Worm (Caenorhabditis elegans) whole organism, L3 larva: Measurements from ENCODE around the gene T23B5.3.

Experiments used
- elt-1 ChIP-seq: fragments of 150-350 bp; optimal IDR thresholded peaks from 2 replicates; lab custom pipeline; 2014; ENCODE audit warnings: missing biosample characterization, missing genetic modification characterization
- elt-3 ChIP-seq, 3 experiments: fragments of 150-350 bp in 1 of 3; sonication (generic microtip) in 2 of 3; optimal IDR thresholded peaks; 2 replicates in 2 of 3; 4 replicates in 1 of 3; lab custom pipeline; 2014 to 2017; ENCODE audit warnings: missing biosample characterization in 3 of 3, missing genetic modification characterization in 3 of 3
- fos-1 ChIP-seq: fragments of 150-350 bp; optimal IDR thresholded peaks from 2 replicates; lab custom pipeline; 2014; ENCODE audit warnings: missing biosample characterization, missing genetic modification characterization
- nfya-1 ChIP-seq: sonication (generic microtip); optimal IDR thresholded peaks from 2 replicates; lab custom pipeline; 2017; ENCODE audit warnings: missing genetic modification characterization, mild to moderate bottlenecking, missing compliant biosample characterization, antibody characterized with exemption, moderate library complexity; ENCODE audit not compliant: insufficient read depth
- nhr-11 ChIP-seq: fragments of 150-350 bp; optimal IDR thresholded peaks from 2 replicates; lab custom pipeline; 2014; ENCODE audit warnings: missing biosample characterization, missing genetic modification characterization
- nhr-77 ChIP-seq: fragments of 150-350 bp; optimal IDR thresholded peaks from 2 replicates; lab custom pipeline; 2014; ENCODE audit warnings: missing biosample characterization, missing genetic modification characterization
- skn-1 ChIP-seq: fragments of 150-350 bp; optimal IDR thresholded peaks from 2 replicates; lab custom pipeline; 2014; ENCODE audit warnings: missing biosample characterization, missing genetic modification characterization
- snpc-4 ChIP-seq: fragments of 150-350 bp; optimal IDR thresholded peaks from 2 replicates; lab custom pipeline; 2014; ENCODE audit warnings: missing biosample characterization, missing genetic modification characterization
- ztf-4 ChIP-seq: fragments of 150-350 bp; optimal IDR thresholded peaks from 2 replicates; lab custom pipeline; 2014; ENCODE audit warnings: missing biosample characterization, missing genetic modification characterization

DNA sequence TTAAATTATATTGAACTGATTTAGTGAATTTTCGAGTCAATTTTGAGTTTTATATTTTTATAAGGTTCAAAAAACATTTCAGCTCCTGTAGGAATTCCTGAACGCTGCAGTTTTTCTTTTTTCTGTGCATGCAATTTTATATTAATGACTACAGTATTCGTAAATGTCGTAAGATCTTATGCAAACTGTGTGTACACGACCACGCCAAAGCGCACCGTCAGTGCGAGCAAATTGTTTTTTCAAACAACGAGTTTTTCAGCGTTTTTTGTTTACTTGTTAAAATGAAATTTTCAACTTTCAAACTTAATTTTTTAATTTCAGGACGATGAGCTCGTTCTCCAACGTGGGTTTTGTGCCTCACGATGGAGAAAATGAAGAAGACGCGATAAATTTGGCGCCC, 48.3 kb upstream of the T23B5.3 start, which contains the start of gene vha-7:
- TF ChIP-seq skn-1 (no peak), nhr-77 (tag; lab: Kevin White, UChicago) (no peak), fos-1 (tag; lab: Kevin White, UChicago) (no peak), nfya-1 (no peak), elt-3 (tag; optimal IDR thresholded peaks at IDR 0.05; lab: Kevin White, UChicago) (no peak), snpc-4 (no peak), ztf-4 (tag; lab: Kevin White, UChicago) (no peak), elt-1 (no peak), nhr-11 (tag; lab: Kevin White, UChicago) (no peak)
